Fruit fly (Drosophila melanogaster): ENCODE data around the gene SelR.

SelR gene

DNA sequence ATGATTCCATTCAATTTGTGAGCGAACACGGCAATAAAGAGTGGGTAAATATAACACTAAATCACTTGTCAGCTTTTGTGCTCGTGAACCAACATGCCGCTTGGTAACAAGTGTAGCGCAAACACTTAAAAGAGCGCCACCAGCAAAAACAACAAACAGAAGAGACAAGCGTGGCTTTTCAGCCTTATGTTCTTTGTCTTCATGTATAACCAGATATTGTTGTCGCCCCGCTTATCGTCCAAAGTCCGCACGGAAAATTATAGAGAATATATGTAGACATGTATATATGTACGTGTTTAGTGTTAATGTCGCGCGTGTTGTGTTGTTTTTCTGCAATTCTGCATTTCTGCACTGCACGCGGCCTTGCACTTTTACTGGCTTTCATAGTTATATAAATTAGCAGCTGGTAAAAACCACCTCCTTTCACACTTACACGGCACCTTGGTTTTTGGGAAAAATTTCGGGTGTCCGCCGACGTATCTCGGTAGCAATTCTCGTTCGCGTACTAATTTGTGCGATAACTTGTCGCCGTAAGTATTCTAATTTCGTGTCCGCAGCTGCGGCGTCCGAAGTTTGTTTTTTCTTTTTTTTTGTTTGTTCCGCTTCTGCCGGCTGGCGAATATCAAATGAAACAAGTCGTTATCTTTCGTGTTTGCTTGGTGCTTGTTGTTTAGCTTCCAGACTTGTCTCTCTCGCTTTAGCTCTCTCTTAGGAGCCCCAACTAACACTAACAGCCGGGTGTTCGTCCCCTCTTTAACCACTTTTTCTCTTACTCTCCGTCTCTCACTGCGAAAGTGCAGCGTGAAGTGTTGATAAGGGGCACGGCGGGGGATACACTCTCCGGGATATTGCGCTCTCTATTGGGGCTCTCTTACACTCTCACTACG is 20.4 kb upstream of the SelR start (continued):
- TF ChIP-seq dsx (GFP tag; optimal IDR thresholded peaks at IDR 0.05; ENCODE audit: poor library complexity, severe bottlenecking) = peak; percentile 39
- peak; percentile 25 for TF ChIP-seq OdsH (GFP tag; optimal IDR thresholded peaks at IDR 0.05)
- TF ChIP-seq Smox (GFP tag; optimal IDR thresholded peaks at IDR 0.05) = peak; percentile 9
- TF ChIP-seq lz (GFP tag; optimal IDR thresholded peaks at IDR 0.05) = peak; percentile 21
- peak; percentile 77; the same call in 2 of the 3 replicates for TF ChIP-seq eg (GFP tag; IDR thresholded peaks at IDR 0.05)
- TF ChIP-seq CG6276 (GFP tag; optimal IDR thresholded peaks at IDR 0.05) = peak; percentile 77
- peak; percentile 22 for TF ChIP-seq topi (GFP tag; optimal IDR thresholded peaks at IDR 0.05)
- TF ChIP-seq CG1621 (tag; optimal IDR thresholded peaks at IDR 0.05) = peak; percentile 63
- peak; percentile 47 for TF ChIP-seq CG32006 (GFP tag; optimal IDR thresholded peaks at IDR 0.05)
- peak; percentile 95 for TF ChIP-seq CG6808 (GFP tag; optimal IDR thresholded peaks at IDR 0.05)
- no peak for TF ChIP-seq CG6792 (GFP tag; optimal IDR thresholded peaks at IDR 0.05)
- peak; percentile 65 for TF ChIP-seq svp (GFP tag)
- peak; percentile 62 for TF ChIP-seq CG3032 (tag; optimal IDR thresholded peaks at IDR 0.05)
- TF ChIP-seq Hr38 (GFP tag; optimal IDR thresholded peaks at IDR 0.05) = no peak
- peak; percentile 50 for TF ChIP-seq Eip75B (GFP tag; optimal IDR thresholded peaks at IDR 0.05)
- 0 out of 2 replicates have a peak, but pooled peaks have one; percentile 19 for TF ChIP-seq Gug (GFP tag; IDR thresholded peaks at IDR 0.05)
- TF ChIP-seq achi (GFP tag; optimal IDR thresholded peaks at IDR 0.05) = peak; percentile 16
- peak; percentile 60 for TF ChIP-seq fd85E (GFP tag; optimal IDR thresholded peaks at IDR 0.05)

DNA sequence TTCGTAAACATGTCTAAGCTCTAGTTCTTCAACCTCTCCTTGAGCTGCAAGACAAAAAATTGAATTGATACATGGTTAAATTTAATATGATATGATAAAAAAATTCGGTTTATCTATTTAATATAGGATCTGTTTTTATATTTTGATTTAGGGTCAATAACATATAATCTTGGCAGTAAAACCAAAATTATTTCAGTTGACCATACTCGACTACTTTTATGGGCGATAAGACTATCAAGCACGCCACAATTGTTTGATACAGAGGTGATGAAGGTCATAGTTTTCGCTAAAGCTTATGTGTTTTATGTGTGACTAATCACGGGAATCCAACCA is 19.8 kb upstream of the SelR start:
- peak; percentile 52 for TF ChIP-seq svp (GFP tag)
- TF ChIP-seq CG6808 (GFP tag; optimal IDR thresholded peaks at IDR 0.05) = no peak
- TF ChIP-seq vri (GFP tag; optimal IDR thresholded peaks at IDR 0.05) = no peak

DNA sequence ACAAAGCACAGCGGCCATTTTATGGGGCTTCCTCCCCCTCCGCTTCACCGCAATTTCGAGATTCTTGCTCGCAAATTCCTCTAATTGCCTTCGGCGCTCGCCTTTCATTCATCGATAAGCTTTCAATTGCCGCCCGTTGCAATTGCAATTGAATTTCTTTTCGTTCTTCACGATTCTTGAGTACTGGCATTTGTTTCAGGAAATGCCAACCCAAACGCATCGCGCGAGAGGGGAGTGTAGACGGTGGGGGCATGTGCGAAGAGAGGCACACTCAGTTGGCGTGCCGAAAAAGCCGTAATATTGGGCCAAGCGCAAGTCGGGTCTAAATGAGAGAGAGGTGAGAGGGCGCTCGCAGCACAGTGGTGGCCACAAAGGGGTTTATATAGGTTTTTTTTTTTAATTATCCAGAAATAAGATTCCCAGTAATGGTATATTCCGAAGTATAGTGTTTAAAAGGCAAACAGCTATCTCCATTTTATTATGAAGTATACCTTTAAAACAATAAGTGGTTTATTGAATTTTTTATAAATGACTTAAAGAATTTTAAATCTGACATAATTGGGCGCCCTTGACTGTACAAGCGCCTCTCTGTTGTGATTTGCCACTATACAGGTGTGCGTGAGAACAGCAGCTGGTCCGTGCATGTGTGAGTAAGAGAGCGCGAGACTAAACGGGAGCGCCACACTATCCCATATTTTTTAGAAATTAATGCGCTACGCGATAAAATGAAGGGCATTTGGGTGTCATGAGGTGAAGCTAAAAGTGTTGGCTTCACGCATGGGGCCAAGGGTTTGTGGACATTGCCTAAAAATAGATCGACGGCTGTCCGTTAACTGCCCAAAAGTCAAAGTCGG is 18.2 kb upstream of the SelR start:
- peak; percentile 86 for TF ChIP-seq eg (GFP tag; IDR thresholded peaks at IDR 0.05)
- TF ChIP-seq CG8319 (GFP tag; optimal IDR thresholded peaks at IDR 0.05) = peak; percentile 77
- TF ChIP-seq Smox (GFP tag; optimal IDR thresholded peaks at IDR 0.05) = peak; percentile 92
- peak; percentile 93 for TF ChIP-seq CG32006 (GFP tag; optimal IDR thresholded peaks at IDR 0.05)
- TF ChIP-seq fkh (GFP tag; optimal IDR thresholded peaks at IDR 0.05) = peak; percentile 71
- peak; percentile 45 to 79 for TF ChIP-seq salr (GFP tag; optimal IDR thresholded peaks at IDR 0.05)
- TF ChIP-seq Eip78C (GFP tag) = peak; percentile 98
- peak; percentile 84 for TF ChIP-seq Sox15 (GFP tag; optimal IDR thresholded peaks at IDR 0.05)
- peak; percentile 93 for TF ChIP-seq topi (GFP tag; optimal IDR thresholded peaks at IDR 0.05)
- peak; percentile 87 for TF ChIP-seq Lpt (GFP tag; optimal IDR thresholded peaks at IDR 0.05)
- TF ChIP-seq CG6276 (GFP tag; optimal IDR thresholded peaks at IDR 0.05) = peak; percentile 90
- TF ChIP-seq CG4318 (GFP tag; optimal IDR thresholded peaks at IDR 0.05) = peak; percentile 81
- TF ChIP-seq achi (GFP tag; optimal IDR thresholded peaks at IDR 0.05) = peak; percentile 90
- TF ChIP-seq CG8119 (GFP tag; IDR thresholded peaks at IDR 0.05) = peak; percentile 96
- TF ChIP-seq Hr4 (GFP tag; optimal IDR thresholded peaks at IDR 0.05) = peak; percentile 94
- peak; percentile 82 for TF ChIP-seq dac (GFP tag; optimal IDR thresholded peaks at IDR 0.05)
- peak; percentile 57 for TF ChIP-seq Blimp-1 (GFP tag; optimal IDR thresholded peaks at IDR 0.05)
- TF ChIP-seq CG15336 (GFP tag; IDR thresholded peaks at IDR 0.05) = peak; percentile 95
- peak; percentile 87 for TF ChIP-seq Ets21C (GFP tag; optimal IDR thresholded peaks at IDR 0.05)
- peak; percentile 87 for TF ChIP-seq CG10631 (GFP tag; optimal IDR thresholded peaks at IDR 0.05)
- TF ChIP-seq CG7368 (GFP tag; optimal IDR thresholded peaks at IDR 0.05) = peak; percentile 80
- TF ChIP-seq CG6792 (GFP tag; optimal IDR thresholded peaks at IDR 0.05) = peak; percentile 93
- peak; percentile 81 for TF ChIP-seq Ets96B (tag; optimal IDR thresholded peaks at IDR 0.05)
- peak; percentile 81 for TF ChIP-seq fd59A (GFP tag; optimal IDR thresholded peaks at IDR 0.05)
- TF ChIP-seq Hr38 (GFP tag; optimal IDR thresholded peaks at IDR 0.05) = no peak
- peak; percentile 70 for TF ChIP-seq CG1621 (tag; optimal IDR thresholded peaks at IDR 0.05)
- TF ChIP-seq Met (GFP tag; optimal IDR thresholded peaks at IDR 0.05) = peak; percentile 95
- peak; percentile 95 for TF ChIP-seq lz (GFP tag; optimal IDR thresholded peaks at IDR 0.05)
- TF ChIP-seq CG11294 (GFP tag; IDR thresholded peaks at IDR 0.05) = peak; percentile 83
- TF ChIP-seq Sox14 (GFP tag; optimal IDR thresholded peaks at IDR 0.05) = peak; percentile 85
- TF ChIP-seq CG16779 (tag; optimal IDR thresholded peaks at IDR 0.05) = peak; percentile 91
- peak; percentile 94 for TF ChIP-seq Eip75B (GFP tag; optimal IDR thresholded peaks at IDR 0.05)
- TF ChIP-seq svp (GFP tag) = peak; percentile 98
- peak; percentile 93 for TF ChIP-seq Sox102F (GFP tag; optimal IDR thresholded peaks at IDR 0.05)
- peak; percentile 76 for TF ChIP-seq CG3032 (tag; optimal IDR thresholded peaks at IDR 0.05)
- TF ChIP-seq CG11762 (GFP tag; optimal IDR thresholded peaks at IDR 0.05; ENCODE audit: insufficient read depth) = peak; percentile 86

Data from whole organism, prepupa.